Fruit fly (Drosophila melanogaster) whole organism, wandering third instar larva: ENCODE data around the gene Lsp1alpha.

Source experiments
- Abd-B ChIP-seq: fragments of >200 bp; optimal IDR thresholded peaks from 2 replicates; lab custom pipeline; 2017; ENCODE audit warnings: missing biosample characterization, missing genetic modification characterization
- CG9705 ChIP-seq: fragments of 200-800 bp; sonication (Bioruptor generic); optimal IDR thresholded peaks from 2 replicates; lab custom pipeline; 2018; ENCODE audit warnings: missing biosample characterization, mild to moderate bottlenecking, missing genetic modification characterization
- CrebA ChIP-seq: fragments of 200-800 bp; sonication (Bioruptor generic); optimal IDR thresholded peaks from 2 replicates; lab custom pipeline; 2016; ENCODE audit warnings: missing biosample characterization, mild to moderate bottlenecking, missing genetic modification characterization, borderline replicate concordance
- Dfd ChIP-seq: fragments of >200 bp; optimal IDR thresholded peaks from 2 replicates; lab custom pipeline; 2017; ENCODE audit warnings: missing biosample characterization, missing genetic modification characterization
- GATAd ChIP-seq: sonication (Bioruptor generic); optimal IDR thresholded peaks from 2 replicates; lab custom pipeline; 2016; ENCODE audit warnings: missing biosample characterization, missing genetic modification characterization
- HLH106 ChIP-seq: fragments of 200-800 bp; optimal IDR thresholded peaks from 3 replicates; lab custom pipeline; 2019; ENCODE audit warnings: missing biosample characterization, mild to moderate bottlenecking, missing genetic modification characterization, moderate library complexity
- Hnf4 ChIP-seq: fragments of 200-800 bp; sonication (Bioruptor generic); optimal IDR thresholded peaks from 2 replicates; lab custom pipeline; 2016; ENCODE audit warnings: missing biosample characterization, mild to moderate bottlenecking, missing genetic modification characterization
- Jra ChIP-seq: sonication (Bioruptor generic); optimal IDR thresholded peaks from 2 replicates; lab custom pipeline; 2016; ENCODE audit warnings: missing biosample characterization, missing genetic modification characterization
- Mio ChIP-seq: sonication (Bioruptor generic); optimal IDR thresholded peaks from 2 replicates; lab custom pipeline; 2016; ENCODE audit warnings: missing biosample characterization, missing genetic modification characterization
- Myc ChIP-seq: fragments of >200 bp; optimal IDR thresholded peaks from 2 replicates; lab custom pipeline; 2017
- N ChIP-seq: fragments of >200 bp; optimal IDR thresholded peaks from 2 replicates; lab custom pipeline; 2018; ENCODE audit warnings: missing biosample characterization, missing external identifiers, missing genetic modification characterization
- OdsH ChIP-seq: fragments of 200-800 bp; sonication (Bioruptor generic); optimal IDR thresholded peaks from 2 replicates; lab custom pipeline; 2016; ENCODE audit warnings: missing biosample characterization, mild to moderate bottlenecking, missing genetic modification characterization
- Rel ChIP-seq, 2 experiments: fragments of 200-800 bp; sonication (Bioruptor generic) in 1 of 2; optimal IDR thresholded peaks; 2 replicates in 1 of 2; 3 replicates in 1 of 2; lab custom pipeline; 2016 to 2019; ENCODE audit warnings: mild to moderate bottlenecking in 2 of 2, missing biosample characterization in 2 of 2, missing genetic modification characterization in 2 of 2, moderate library complexity in 1 of 2
- Sp1 ChIP-seq: fragments of 200-800 bp; sonication (Bioruptor generic); optimal IDR thresholded peaks from 3 replicates; lab custom pipeline; 2019; ENCODE audit warnings: missing biosample characterization, mild to moderate bottlenecking, missing genetic modification characterization, moderate library complexity
- Vsx2 ChIP-seq: fragments of 200-300, 225-300 bp; sonication (Bioruptor generic); optimal IDR thresholded peaks from 2 replicates; lab custom pipeline; 2018; ENCODE audit warnings: missing biosample characterization, missing genetic modification characterization; ENCODE audit not compliant: partially characterized antibody
- brk ChIP-seq: fragments of 200-800 bp; sonication (Bioruptor generic); optimal IDR thresholded peaks from 2 replicates; lab custom pipeline; 2016; ENCODE audit warnings: missing biosample characterization, mild to moderate bottlenecking, missing genetic modification characterization
- dmrt93B ChIP-seq: fragments of 200-800 bp; sonication (Bioruptor generic); optimal IDR thresholded peaks from 2 replicates; lab custom pipeline; 2018; ENCODE audit warnings: missing biosample characterization, mild to moderate bottlenecking, missing genetic modification characterization
- dsf ChIP-seq: sonication (Bioruptor generic); optimal IDR thresholded peaks from 2 replicates; lab custom pipeline; 2016; ENCODE audit warnings: missing biosample characterization, missing genetic modification characterization, borderline replicate concordance
- ey ChIP-seq: fragments of 200-800 bp; sonication (Bioruptor generic); optimal IDR thresholded peaks from 2 replicates; lab custom pipeline; 2016; ENCODE audit warnings: missing biosample characterization, missing genetic modification characterization
- foxo ChIP-seq, 2 experiments: fragments of 200-800 bp; sonication (Bioruptor generic); optimal IDR thresholded peaks; 2 replicates in 1 of 2; 3 replicates in 1 of 2; lab custom pipeline; 2016 to 2017; ENCODE audit warnings: missing biosample characterization in 2 of 2, missing genetic modification characterization in 2 of 2
- fru ChIP-seq: fragments of 200-800 bp; sonication (Bioruptor generic); optimal IDR thresholded peaks from 3 replicates; lab custom pipeline; 2016; ENCODE audit warnings: missing biosample characterization, mild to moderate bottlenecking, missing genetic modification characterization
- h ChIP-seq: fragments of 200-800 bp; sonication (Bioruptor generic); optimal IDR thresholded peaks from 3 replicates; lab custom pipeline; 2016; ENCODE audit warnings: missing biosample characterization, mild to moderate bottlenecking, missing genetic modification characterization
- jim ChIP-seq: fragments of 175-275, 200-325 bp; sonication (Bioruptor generic); optimal IDR thresholded peaks from 2 replicates; lab custom pipeline; 2016; ENCODE audit warnings: missing biosample characterization, mild to moderate bottlenecking, missing genetic modification characterization
- pan ChIP-seq: fragments of >200 bp; optimal IDR thresholded peaks from 2 replicates; lab custom pipeline; 2017
- psq ChIP-seq: fragments of 200-800 bp; sonication (Bioruptor generic); optimal IDR thresholded peaks from 3 replicates; lab custom pipeline; 2017; ENCODE audit warnings: missing biosample characterization, mild to moderate bottlenecking, missing genetic modification characterization, moderate library complexity
- rgr ChIP-seq: fragments of 200-800 bp; sonication (Bioruptor generic); optimal IDR thresholded peaks from 3 replicates; lab custom pipeline; 2016; ENCODE audit warnings: missing biosample characterization, mild to moderate bottlenecking, missing genetic modification characterization
- sage ChIP-seq: fragments of 200-800 bp; sonication (Bioruptor generic); optimal IDR thresholded peaks from 2 replicates; lab custom pipeline; 2016; ENCODE audit warnings: missing biosample characterization, mild to moderate bottlenecking, missing genetic modification characterization
- sv ChIP-seq: fragments of 200-800 bp; sonication (Bioruptor generic); optimal IDR thresholded peaks from 3 replicates; lab custom pipeline; 2016; ENCODE audit warnings: missing biosample characterization, missing genetic modification characterization
- tai ChIP-seq: sonication (Bioruptor generic); optimal IDR thresholded peaks from 2 replicates; lab custom pipeline; 2016; ENCODE audit warnings: missing biosample characterization, missing genetic modification characterization
- usp ChIP-seq: fragments of >200 bp; optimal IDR thresholded peaks from 2 replicates; lab custom pipeline; 2017; ENCODE audit warnings: missing biosample characterization, missing genetic modification characterization

Lsp1alpha gene

dm6 chrX:12473953-12474468, 16.1 kb upstream of the Lsp1alpha start:
- no peak for TF ChIP-seq pan (lab: Kevin White, UChicago)
- TF ChIP-seq HLH106 (tag; lab: Kevin White, UChicago), result peak; percentile 79
- peak; percentile 44 for TF ChIP-seq fru
- TF ChIP-seq foxo (GFP tag; optimal IDR thresholded peaks at IDR 0.05; lab: Kevin White, UChicago), result peak in 1 of 2 experiments; percentile 63
- peak; percentile 48 for TF ChIP-seq rgr
- peak; percentile 70 for TF ChIP-seq Sp1 (GFP tag; lab: Kevin White, UChicago)
- peak; percentile 63 for TF ChIP-seq OdsH (GFP tag; lab: Kevin White, UChicago)
- TF ChIP-seq Hnf4 (GFP tag; lab: Kevin White, UChicago), result peak; percentile 5
- TF ChIP-seq sage (GFP tag; lab: Kevin White, UChicago), result no peak
- TF ChIP-seq Rel (GFP tag; optimal IDR thresholded peaks at IDR 0.05; lab: Kevin White, UChicago), result no peak
- peak; percentile 37 for TF ChIP-seq Rel (tag; optimal IDR thresholded peaks at IDR 0.05; lab: Kevin White, UChicago)
- no peak for TF ChIP-seq GATAd (GFP tag; lab: Kevin White, UChicago)
- no peak for TF ChIP-seq jim (GFP tag; lab: Kevin White, UChicago)
- peak; percentile 46 for TF ChIP-seq psq (GFP tag; lab: Kevin White, UChicago)
- peak; percentile 45 for TF ChIP-seq ey (GFP tag; lab: Kevin White, UChicago)
- no peak for TF ChIP-seq Mio (GFP tag; lab: Kevin White, UChicago)
- TF ChIP-seq sv (GFP tag; lab: Kevin White, UChicago), result no peak
- no peak for TF ChIP-seq usp (GFP tag; lab: Kevin White, UChicago)
- no peak for TF ChIP-seq Jra (GFP tag; lab: Kevin White, UChicago)
- peak; percentile 52 for TF ChIP-seq h (GFP tag; lab: Kevin White, UChicago)
- no peak for TF ChIP-seq Dfd (GFP tag; lab: Kevin White, UChicago)
- TF ChIP-seq CrebA (GFP tag; lab: Kevin White, UChicago), result no peak
- TF ChIP-seq CG9705 (GFP tag; lab: Kevin White, UChicago), result no peak
- TF ChIP-seq Vsx2 (GFP tag; lab: Kevin White, UChicago), result no peak
- no peak for TF ChIP-seq tai (GFP tag; lab: Kevin White, UChicago)
- peak; percentile 43 for TF ChIP-seq dmrt93B

DNA sequence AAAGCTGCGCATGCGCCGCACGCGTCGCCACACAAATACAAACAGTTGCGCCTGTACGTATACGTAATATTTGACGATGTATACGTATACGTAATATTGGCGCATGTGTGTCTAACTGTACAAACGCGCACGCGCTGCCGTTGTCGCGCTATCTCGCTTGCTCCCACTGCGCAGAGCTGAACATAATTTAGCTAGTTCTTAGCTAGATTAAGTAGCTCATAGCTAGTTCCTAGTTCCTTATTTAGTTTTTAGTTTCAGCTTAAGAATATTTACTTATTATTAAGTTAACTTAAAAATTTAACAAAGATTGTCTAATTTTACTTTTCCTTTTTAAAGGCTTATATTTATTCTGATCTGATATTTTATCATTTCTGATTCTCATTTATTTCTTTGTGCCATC, 9.8 kb upstream of the Lsp1alpha start:
- TF ChIP-seq N (GFP tag; lab: Kevin White, UChicago), result no peak
- no peak for TF ChIP-seq CrebA (GFP tag; lab: Kevin White, UChicago)
- no peak for TF ChIP-seq brk
- no peak for TF ChIP-seq pan (lab: Kevin White, UChicago)
- peak; percentile 25 for TF ChIP-seq Myc
- peak; percentile 63 for TF ChIP-seq h (GFP tag; lab: Kevin White, UChicago)

dm6 chrX:12486294-12487020, 3.6 kb upstream of the Lsp1alpha start, which contains the start of gene Cpr11A:
Cpr11A (plus strand) TSS chrX:12486970.
- TF ChIP-seq dsf (GFP tag; lab: Kevin White, UChicago) (no peak), Abd-B (GFP tag; lab: Kevin White, UChicago) (no peak), Vsx2 (GFP tag; lab: Kevin White, UChicago) (no peak), GATAd (GFP tag; lab: Kevin White, UChicago) (no peak), foxo (GFP tag; optimal IDR thresholded peaks at IDR 0.05; lab: Kevin White, UChicago) (no peak), pan (lab: Kevin White, UChicago) (no peak), Rel (GFP tag; optimal IDR thresholded peaks at IDR 0.05; lab: Kevin White, UChicago) (no peak), Rel (tag; optimal IDR thresholded peaks at IDR 0.05; lab: Kevin White, UChicago) (no peak), Hnf4 (GFP tag; lab: Kevin White, UChicago) (no peak), sage (GFP tag; lab: Kevin White, UChicago) (no peak), tai (GFP tag; lab: Kevin White, UChicago) (no peak), CrebA (GFP tag; lab: Kevin White, UChicago) (no peak), jim (GFP tag; lab: Kevin White, UChicago) (no peak), N (GFP tag; lab: Kevin White, UChicago) (no peak), dmrt93B (no peak), Sp1 (GFP tag; lab: Kevin White, UChicago) (no peak)

DNA sequence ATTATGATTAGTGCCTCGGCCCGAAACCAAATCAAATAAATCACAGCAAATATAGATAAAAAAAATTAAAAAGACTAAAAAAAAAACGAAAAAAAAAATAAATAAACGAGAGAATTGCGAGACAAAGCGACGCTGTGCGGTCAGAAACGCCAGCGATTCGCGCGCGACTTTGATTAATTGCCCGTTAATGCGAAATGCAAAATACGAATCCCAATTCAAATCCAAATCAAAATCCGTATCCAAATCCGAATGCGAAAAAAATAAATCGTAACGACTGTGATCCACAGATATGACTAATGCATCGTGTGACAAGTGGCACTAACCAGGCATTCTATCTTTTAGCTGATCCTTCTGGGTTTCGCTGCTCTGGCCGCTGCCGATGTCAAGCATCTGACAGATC, 2.6 kb upstream of the Lsp1alpha start:
- TF ChIP-seq OdsH (GFP tag; lab: Kevin White, UChicago), result no peak
- no peak for TF ChIP-seq tai (GFP tag; lab: Kevin White, UChicago)
- no peak for TF ChIP-seq sv (GFP tag; lab: Kevin White, UChicago)
- TF ChIP-seq foxo (GFP tag; optimal IDR thresholded peaks at IDR 0.05; lab: Kevin White, UChicago), result no peak
